Worm (Caenorhabditis elegans) whole organism, dauer: ENCODE data around the gene C06A1.6.

Experiments used
- unc-62 ChIP-seq: sonication (generic microtip); optimal IDR thresholded peaks from 2 replicates; lab custom pipeline; 2017; ENCODE audit warnings: missing biosample characterization, missing genetic modification reagents, missing genetic modification characterization

The C06A1.6 gene

ce11 chrII:10542654-10543456 is 21.6 kb downstream of the C06A1.6 start:
- no peak for TF ChIP-seq unc-62

ce11 chrII:10541923-10542486 is 22.5 kb downstream of the C06A1.6 start, which contains the start of gene pro-1:
Gene pro-1, minus strand, starts transcription at chrII:10541996.
- no peak for TF ChIP-seq unc-62

- TF ChIP-seq unc-62 = no peak
These were observed 25.2 kb downstream of the C06A1.6 start, which contains the start of gene R166.3 for ce11 chrII:10539232-10539631. Gene R166.3, minus strand, starts transcription at chrII:10539332.

ce11 chrII:10537988-10538387 is 26.5 kb downstream of the C06A1.6 start:
- no peak for TF ChIP-seq unc-62

- no peak for TF ChIP-seq unc-62
These were observed 26.9 kb downstream of the C06A1.6 start, which contains the start of gene R166.2 for ce11 chrII:10537571-10537970. Gene R166.2, minus strand, starts transcription at chrII:10537671.

ce11 chrII:10533985-10534384 is 30.5 kb downstream of the C06A1.6 start:
- TF ChIP-seq unc-62 = no peak

- TF ChIP-seq unc-62 = no peak
These were observed 32.9 kb downstream of the C06A1.6 start for ce11 chrII:10531604-10532003.

ce11 chrII:10530907-10531306 is 33.6 kb downstream of the C06A1.6 start:
- TF ChIP-seq unc-62 = no peak

ce11 chrII:10529218-10529751 is 35.2 kb downstream of the C06A1.6 start:
- no peak for TF ChIP-seq unc-62

- no peak for TF ChIP-seq unc-62
These were observed 36.8 kb downstream of the C06A1.6 start, which contains the start of gene mab-10 for ce11 chrII:10527649-10528134. Gene mab-10, plus strand, starts transcription at chrII:10528084.

ce11 chrII:10525134-10525533 is 39.3 kb downstream of the C06A1.6 start:
- no peak for TF ChIP-seq unc-62

ce11 chrII:10524374-10524773 is 40.1 kb downstream of the C06A1.6 start, which contains the start of gene F59B10.6:
Gene F59B10.6, minus strand, starts transcription at chrII:10524474.
- no peak for TF ChIP-seq unc-62

ce11 chrII:10523583-10523982 is 40.9 kb downstream of the C06A1.6 start, which contains the start of gene F59B10.5:
Gene F59B10.5, minus strand, starts transcription at chrII:10523683.
- no peak for TF ChIP-seq unc-62

- no peak for TF ChIP-seq unc-62
These were observed 41.4 kb downstream of the C06A1.6 start for ce11 chrII:10523031-10523430.

ce11 chrII:10519863-10520262 is 44.6 kb downstream of the C06A1.6 start:
- no peak for TF ChIP-seq unc-62

ce11 chrII:10519017-10519416 is 45.5 kb downstream of the C06A1.6 start, which contains the start of gene F59B10.4:
Gene F59B10.4, minus strand, starts transcription at chrII:10519117.
- no peak for TF ChIP-seq unc-62

- TF ChIP-seq unc-62 = no peak
These were observed 48.1 kb downstream of the C06A1.6 start for ce11 chrII:10516375-10516774.
